Fruit fly (Drosophila melanogaster): ENCODE results near the gene Mpp6.

Mpp6 gene

DNA sequence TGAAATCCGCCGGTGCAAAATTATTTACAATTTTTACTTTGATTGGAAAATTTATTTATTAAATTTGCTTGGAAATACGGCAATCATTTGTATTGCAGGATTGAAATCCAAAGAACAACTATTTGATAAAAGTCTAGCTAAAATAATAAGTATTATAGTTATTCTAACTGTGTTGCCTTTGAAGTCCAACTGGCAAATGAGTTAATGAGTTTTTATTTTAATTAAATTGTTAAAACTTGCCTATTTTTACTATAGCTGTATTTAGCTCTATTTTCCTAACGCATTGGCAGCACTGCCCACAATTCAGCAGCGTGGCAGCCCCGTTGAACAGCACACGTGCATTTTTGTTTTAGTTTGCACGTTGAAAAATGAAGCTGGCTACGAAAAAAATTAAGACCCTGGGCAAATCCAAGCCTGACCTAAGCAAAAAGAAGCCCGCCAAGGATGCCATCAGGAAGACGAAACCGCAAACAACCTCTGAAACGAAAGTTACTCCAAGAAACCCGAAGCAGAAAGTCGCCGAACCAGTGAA is 7.3 kb downstream of the Mpp6 start, which contains the start of gene Noc2 (continued):
- TF ChIP-seq Pdp1 (GFP tag; optimal IDR thresholded peaks at IDR 0.05) (peak; percentile 11 to 31), usp (GFP tag; optimal IDR thresholded peaks at IDR 0.05) (no peak), odd (GFP tag; optimal IDR thresholded peaks at IDR 0.05) (no peak), Ssrp (tag; optimal IDR thresholded peaks at IDR 0.05) (peak; percentile 29), az2 (GFP tag; optimal IDR thresholded peaks at IDR 0.05) (peak; percentile 54), sens (GFP tag) (peak; percentile 39), prd (optimal IDR thresholded peaks at IDR 0.05) (no peak), prd (GFP tag; IDR thresholded peaks at IDR 0.05) (peak; percentile 72), CG1603 (tag; optimal IDR thresholded peaks at IDR 0.05) (peak; percentile 51), slp2 (GFP tag; optimal IDR thresholded peaks at IDR 0.05) (no peak), CG8089 (GFP tag; optimal IDR thresholded peaks at IDR 0.05) (no peak), Gug (GFP tag; IDR thresholded peaks at IDR 0.05) (peak; percentile 77; the same call in 3 of the 4 replicates), Adf1 (GFP tag; IDR thresholded peaks at IDR 0.05) (no peak), CG34224 (GFP tag; IDR thresholded peaks at IDR 0.05; ENCODE audit: partially characterized antibody) (0 out of 3 replicates have a peak, but pooled peaks have one; percentile 2), Usf (GFP tag; optimal IDR thresholded peaks at IDR 0.05) (peak; percentile 24), Doc3 (GFP tag; IDR thresholded peaks at IDR 0.05; ENCODE audit: partially characterized antibody) (no peak), MESR4 (GFP tag; optimal IDR thresholded peaks at IDR 0.05) (peak; percentile 74), NC2β (GFP tag; optimal IDR thresholded peaks at IDR 0.05) (no peak), CG13287 (GFP tag; IDR thresholded peaks at IDR 0.05; ENCODE audit: partially characterized antibody) (no peak), tap (tag; optimal IDR thresholded peaks at IDR 0.05) (no peak), CG8478 (optimal IDR thresholded peaks at IDR 0.05) (no peak), lmd (GFP tag; IDR thresholded peaks at IDR 0.05) (peak; percentile 63), CG14710 (tag; optimal IDR thresholded peaks at IDR 0.05) (peak; percentile 54), rib (GFP tag; IDR thresholded peaks at IDR 0.05) (no peak), CG6254 (GFP tag; optimal IDR thresholded peaks at IDR 0.05) (no peak), HmgZ (tag; optimal IDR thresholded peaks at IDR 0.05) (peak; percentile 46), CG16815 (GFP tag; optimal IDR thresholded peaks at IDR 0.05) (no peak), unc-4 (GFP tag; IDR thresholded peaks at IDR 0.05; ENCODE audit: partially characterized antibody) (no peak), CG10979 (tag; optimal IDR thresholded peaks at IDR 0.05) (peak; percentile 36), ems (GFP tag; optimal IDR thresholded peaks at IDR 0.05) (peak; percentile 21), C15 (GFP tag; IDR thresholded peaks at IDR 0.05) (no peak), Rx (GFP tag; IDR thresholded peaks at IDR 0.05) (peak; percentile 72), ken (GFP tag; IDR thresholded peaks at IDR 0.05) (peak; percentile 64; the same call in 1 of the 3 replicates), inv (GFP tag; IDR thresholded peaks at IDR 0.05; ENCODE audit: partially characterized antibody) (no peak), emc (GFP tag; optimal IDR thresholded peaks at IDR 0.05) (no peak), ara (GFP tag; IDR thresholded peaks at IDR 0.05) (no peak), CG6791 (GFP tag; IDR thresholded peaks at IDR 0.05; ENCODE audit: partially characterized antibody) (no peak), Elba2 (GFP tag; optimal IDR thresholded peaks at IDR 0.05) (no peak), pum (GFP tag; optimal IDR thresholded peaks at IDR 0.05) (peak; percentile 51), stwl (tag; optimal IDR thresholded peaks at IDR 0.05) (no peak), Dad (GFP tag; optimal IDR thresholded peaks at IDR 0.05) (no peak), CG14050 (GFP tag; IDR thresholded peaks at IDR 0.05) (no peak), kay (GFP tag; optimal IDR thresholded peaks at IDR 0.05) (no peak), CG10147 (GFP tag; optimal IDR thresholded peaks at IDR 0.05) (no peak), sob (GFP tag; IDR thresholded peaks at IDR 0.05) (no peak; the same call in 1 of the 2 replicates), ato (GFP tag; IDR thresholded peaks at IDR 0.05; ENCODE audit: partially characterized antibody) (peak; percentile 6; the same call in 1 of the 2 replicates), Sox102F (GFP tag; optimal IDR thresholded peaks at IDR 0.05) (peak; percentile 39), CG17568 (GFP tag; optimal IDR thresholded peaks at IDR 0.05) (no peak), CG9932 (GFP tag; IDR thresholded peaks at IDR 0.05) (peak; percentile 70), CG8765 (GFP tag; IDR thresholded peaks at IDR 0.05) (0 out of 2 replicates have a peak, but pooled peaks have one; percentile 11), CG30403 (GFP tag; optimal IDR thresholded peaks at IDR 0.05) (peak; percentile 63)
